Worm (Caenorhabditis elegans) whole organism, L4 larva: ENCODE results near the gene smvt-1.

Source experiments
- F10B5.3 ChIP-seq: sonication (generic microtip); optimal IDR thresholded peaks from 2 replicates; lab custom pipeline; 2016; ENCODE audit warnings: mild to moderate bottlenecking, missing genetic modification characterization, missing compliant biosample characterization
- F26F4.8 ChIP-seq: fragments of 200-800 bp; sonication (Bioruptor generic); conservative IDR thresholded peaks from 2 replicates; pipeline ENCODE4 v1.3.6; 2022; ENCODE audit warnings: missing genetic modification characterization, missing compliant biosample characterization
- F37D6.2 ChIP-seq: sonication (generic microtip); optimal IDR thresholded peaks from 2 replicates; lab custom pipeline; 2016; ENCODE audit warnings: mild to moderate bottlenecking, missing genetic modification characterization, missing compliant biosample characterization
- F44E2.7 ChIP-seq: fragments of 200-800 bp; sonication (Bioruptor generic); IDR thresholded peaks from 2 replicates; pipeline ENCODE4 v2.1.2; 2022; ENCODE audit warnings: missing genetic modification characterization, missing compliant biosample characterization
- Y105C5A.15 ChIP-seq: fragments of 200-800 bp; sonication (Bioruptor generic); IDR thresholded peaks from 2 replicates; pipeline ENCODE4 v1.3.6; 2022; ENCODE audit warnings: missing genetic modification characterization, missing compliant biosample characterization
- Y48G9A.11 ChIP-seq: fragments of 200-800 bp; sonication (Bioruptor generic); IDR thresholded peaks from 2 replicates; pipeline ENCODE4 v1.3.6; 2022; ENCODE audit warnings: missing genetic modification reagents, missing genetic modification characterization, missing compliant biosample characterization
- Y5F2A.4 ChIP-seq: fragments of 200-800 bp; sonication (Bioruptor generic); optimal IDR thresholded peaks from 2 replicates; lab custom pipeline; 2018; ENCODE audit warnings: mild to moderate bottlenecking, missing genetic modification characterization, missing compliant biosample characterization
- ZK337.2 ChIP-seq: fragments of 200-800 bp; sonication (Bioruptor generic); IDR thresholded peaks from 2 replicates; pipeline ENCODE4 v1.3.6; 2022; ENCODE audit warnings: missing genetic modification reagents, missing genetic modification characterization, missing compliant biosample characterization
- ceh-28 ChIP-seq: fragments of 150-350 bp; optimal IDR thresholded peaks from 2 replicates; lab custom pipeline; 2014; ENCODE audit warnings: missing biosample characterization, missing genetic modification reagents, missing genetic modification characterization
- ceh-32 ChIP-seq: sonication (generic microtip); optimal IDR thresholded peaks from 2 replicates; lab custom pipeline; 2016; ENCODE audit warnings: mild to moderate bottlenecking, missing genetic modification characterization, missing compliant biosample characterization; ENCODE audit not compliant: poor library complexity
- ceh-44 ChIP-seq: fragments of 200-800 bp; sonication (Bioruptor generic); IDR thresholded peaks from 2 replicates; pipeline ENCODE4 v1.3.6; 2022; ENCODE audit warnings: missing genetic modification reagents, missing genetic modification characterization, missing compliant biosample characterization
- ceh-62 ChIP-seq: sonication (generic microtip); optimal IDR thresholded peaks from 2 replicates; lab custom pipeline; 2017; ENCODE audit warnings: missing biosample characterization, missing genetic modification characterization
- daf-12 ChIP-seq: fragments of 150-350 bp; optimal IDR thresholded peaks from 2 replicates; lab custom pipeline; 2014; ENCODE audit warnings: missing biosample characterization, missing genetic modification reagents, missing genetic modification characterization
- daf-8 ChIP-seq: fragments of 200-800 bp; sonication (Bioruptor generic); IDR thresholded peaks from 2 replicates; pipeline ENCODE4 v1.3.6; 2022; ENCODE audit warnings: missing genetic modification characterization, missing compliant biosample characterization
- dmd-9 ChIP-seq: fragments of 200-800 bp; sonication (Bioruptor generic); IDR thresholded peaks from 2 replicates; pipeline ENCODE4 v1.3.6; 2022; ENCODE audit warnings: missing genetic modification reagents, missing genetic modification characterization, missing compliant biosample characterization
- dpl-1 ChIP-seq: fragments of 150-350 bp; optimal IDR thresholded peaks from 2 replicates; lab custom pipeline; 2014; ENCODE audit warnings: missing biosample characterization, missing genetic modification reagents, missing genetic modification characterization
- duxl-1 ChIP-seq: sonication (generic microtip); optimal IDR thresholded peaks from 2 replicates; lab custom pipeline; 2016; ENCODE audit warnings: mild to moderate bottlenecking, missing genetic modification characterization, moderate library complexity, missing compliant biosample characterization; ENCODE audit not compliant: poor library complexity
- dve-1 ChIP-seq: sonication (generic microtip); optimal IDR thresholded peaks from 2 replicates; lab custom pipeline; 2017; ENCODE audit warnings: antibody characterized with exemption, mild to moderate bottlenecking, missing genetic modification characterization, missing compliant biosample characterization; ENCODE audit not compliant: insufficient read depth
- fos-1 ChIP-seq: fragments of 150-350 bp; optimal IDR thresholded peaks from 2 replicates; lab custom pipeline; 2014; ENCODE audit warnings: missing biosample characterization, missing genetic modification characterization
- hlh-30 ChIP-seq: sonication (generic microtip); optimal IDR thresholded peaks from 2 replicates; lab custom pipeline; 2017; ENCODE audit warnings: antibody characterized with exemption, mild to moderate bottlenecking, missing genetic modification characterization, missing compliant biosample characterization; ENCODE audit not compliant: insufficient read depth
- jun-1 ChIP-seq: fragments of 150-350 bp; optimal IDR thresholded peaks from 2 replicates; lab custom pipeline; 2014; ENCODE audit warnings: missing biosample characterization, missing genetic modification reagents, missing genetic modification characterization
- lin-13 ChIP-seq: fragments of 150-350 bp; optimal IDR thresholded peaks from 2 replicates; lab custom pipeline; 2014; ENCODE audit warnings: missing biosample characterization, missing genetic modification reagents, missing genetic modification characterization
- lin-39 ChIP-seq: fragments of 150-350 bp; optimal IDR thresholded peaks from 2 replicates; lab custom pipeline; 2014; ENCODE audit warnings: missing biosample characterization, missing genetic modification reagents, missing genetic modification characterization
- lsy-2 ChIP-seq, 2 experiments: fragments of 150-350 bp in 1 of 2; sonication (generic microtip) in 1 of 2; optimal IDR thresholded peaks; 2 replicates each; lab custom pipeline; 2014 to 2017; ENCODE audit warnings: missing biosample characterization in 2 of 2, missing genetic modification characterization in 2 of 2
- mdl-1 ChIP-seq, 2 experiments: fragments of 150-350 bp in 1 of 2; sonication (generic microtip) in 1 of 2; optimal IDR thresholded peaks; 2 replicates each; lab custom pipeline; 2014 to 2017; ENCODE audit warnings: missing biosample characterization in 2 of 2, missing genetic modification characterization in 2 of 2
- mes-2 ChIP-seq: sonication (generic microtip); optimal IDR thresholded peaks from 2 replicates; lab custom pipeline; 2016; ENCODE audit warnings: missing genotype, mild to moderate bottlenecking, missing genetic modification characterization, missing compliant biosample characterization; ENCODE audit not compliant: poor library complexity, severe bottlenecking
- nhr-10 ChIP-seq: fragments of 150-350 bp; optimal IDR thresholded peaks from 2 replicates; lab custom pipeline; 2014; ENCODE audit warnings: missing biosample characterization, missing genetic modification characterization
- nhr-102 ChIP-seq: sonication (generic microtip); optimal IDR thresholded peaks from 2 replicates; lab custom pipeline; 2016; ENCODE audit warnings: mild to moderate bottlenecking, missing genetic modification characterization, moderate library complexity, missing compliant biosample characterization
- nhr-11 ChIP-seq: fragments of 150-350 bp; optimal IDR thresholded peaks from 2 replicates; lab custom pipeline; 2014; ENCODE audit warnings: missing biosample characterization, missing genetic modification characterization
- nhr-111 ChIP-seq: fragments of 200-800 bp; sonication (Bioruptor generic); optimal IDR thresholded peaks from 2 replicates; lab custom pipeline; 2018; ENCODE audit warnings: mild to moderate bottlenecking, missing genetic modification characterization, missing compliant biosample characterization
- nhr-25 ChIP-seq: sonication (generic microtip); optimal IDR thresholded peaks from 2 replicates; lab custom pipeline; 2017; ENCODE audit warnings: missing genetic modification characterization, mild to moderate bottlenecking, missing compliant biosample characterization, antibody characterized with exemption, moderate library complexity, borderline replicate concordance; ENCODE audit not compliant: insufficient read depth
- nhr-42 ChIP-seq: fragments of 200-800 bp; sonication (Bioruptor generic); IDR thresholded peaks from 2 replicates; pipeline ENCODE4 v1.3.6; 2022; ENCODE audit warnings: missing genetic modification characterization, missing compliant biosample characterization
- nhr-48 ChIP-seq: sonication (generic microtip); optimal IDR thresholded peaks from 2 replicates; lab custom pipeline; 2016; ENCODE audit warnings: mild to moderate bottlenecking, missing genetic modification characterization, missing compliant biosample characterization
- nhr-76 ChIP-seq: fragments of 150-350 bp; optimal IDR thresholded peaks from 2 replicates; lab custom pipeline; 2014; ENCODE audit warnings: missing biosample characterization, missing genetic modification characterization
- pha-4 ChIP-seq, 2 experiments: fragments of 150-350 bp in 1 of 2; fragments of 200-800 bp in 1 of 2; sonication (Bioruptor generic) in 1 of 2; IDR thresholded peaks in 1 of 2; optimal IDR thresholded peaks in 1 of 2; 2 replicates each; pipeline versions ENCODE4 v1.3.6 to Lab custom; 2014 to 2022; ENCODE audit warnings: missing genetic modification characterization in 2 of 2, missing genetic modification reagents in 2 of 2, missing biosample characterization in 1 of 2, missing compliant biosample characterization in 1 of 2
- php-3 ChIP-seq: fragments of 200-800 bp; sonication (Bioruptor generic); IDR thresholded peaks from 2 replicates; pipeline ENCODE4 v1.3.6; 2022; ENCODE audit warnings: missing genetic modification reagents, missing genetic modification characterization, missing compliant biosample characterization
- rbr-2 ChIP-seq: sonication (generic microtip); optimal IDR thresholded peaks from 2 replicates; lab custom pipeline; 2016; ENCODE audit warnings: missing genotype, missing genetic modification characterization, missing compliant biosample characterization
- spr-1 ChIP-seq: sonication (generic microtip); optimal IDR thresholded peaks from 2 replicates; lab custom pipeline; 2016; ENCODE audit warnings: mild to moderate bottlenecking, missing genetic modification characterization, missing compliant biosample characterization
- spr-3 ChIP-seq: fragments of 200-800 bp; sonication (Bioruptor generic); optimal IDR thresholded peaks from 2 replicates; lab custom pipeline; 2018; ENCODE audit warnings: mild to moderate bottlenecking, missing genetic modification characterization, missing compliant biosample characterization
- tag-97 ChIP-seq: fragments of 200-800 bp; sonication (Bioruptor generic); IDR thresholded peaks from 2 replicates; pipeline ENCODE4 v1.3.6; 2022; ENCODE audit warnings: missing genetic modification characterization, missing compliant biosample characterization
- unc-62 ChIP-seq, 3 experiments: fragments of 150-350 bp in 1 of 3; sonication (generic microtip); optimal IDR thresholded peaks in 2 of 3; peaks in 1 of 3; 1 replicate in 1 of 3; 2 replicates in 2 of 3; lab custom pipeline; 2014 to 2017; ENCODE audit warnings: missing biosample characterization in 3 of 3, missing genetic modification characterization in 3 of 3, missing genetic modification reagents in 3 of 3, missing genotype in 1 of 3
- vab-7 ChIP-seq: fragments of 200-800 bp; sonication (Bioruptor generic); IDR thresholded peaks from 2 replicates; pipeline ENCODE4 v1.3.6; 2022; ENCODE audit warnings: missing genetic modification reagents, missing genetic modification characterization, missing compliant biosample characterization
- zfp-3 ChIP-seq: fragments of 200-800 bp; sonication (Bioruptor generic); conservative IDR thresholded peaks from 2 replicates; pipeline ENCODE4 v1.3.6; 2022; ENCODE audit warnings: missing genetic modification reagents, missing genetic modification characterization, missing compliant biosample characterization
- zip-2 ChIP-seq: fragments of 150-350 bp; optimal IDR thresholded peaks from 2 replicates; lab custom pipeline; 2014; ENCODE audit warnings: missing biosample characterization, missing genetic modification characterization
- ztf-11 ChIP-seq: fragments of 150-350 bp; optimal IDR thresholded peaks from 2 replicates; lab custom pipeline; 2014; ENCODE audit warnings: missing biosample characterization, missing genetic modification characterization

Gene smvt-1

DNA sequence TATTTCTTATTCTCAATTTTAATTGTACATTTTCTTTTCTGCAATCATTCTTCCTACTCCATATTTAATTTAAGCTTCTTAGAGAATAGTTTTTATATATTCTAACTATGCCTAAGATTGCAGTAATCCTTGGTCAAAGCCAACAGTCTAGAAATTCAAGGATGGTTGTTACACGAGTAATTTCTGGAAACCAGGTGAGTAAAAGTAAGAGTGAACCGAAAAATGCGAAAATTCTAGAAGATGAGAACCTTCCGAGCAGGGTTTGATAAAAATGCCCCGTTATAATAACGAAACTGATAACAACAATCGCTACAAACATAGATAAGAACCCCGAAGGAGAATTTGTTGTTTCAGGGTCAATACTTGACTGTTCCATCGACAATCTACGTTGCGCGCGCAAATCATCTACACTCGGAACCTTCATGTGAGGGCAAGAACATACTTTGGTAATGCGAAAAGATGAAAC, 16.6 kb upstream of the smvt-1 start, which contains the start of gene F52H2.15 (continued):
- TF ChIP-seq lin-39 (tag; lab: Kevin White, UChicago) (no peak), nhr-42 (no peak), jun-1 (tag; lab: Kevin White, UChicago) (no peak), Y48G9A.11 (no peak), Y105C5A.15 (GFP tag; lab: Robert Waterston, UW) (no peak), nhr-48 (tag; lab: Kevin White, UChicago) (no peak), tag-97 (GFP tag; lab: Robert Waterston, UW) (no peak), nhr-76 (tag; lab: Kevin White, UChicago) (no peak), daf-8 (GFP tag; lab: Robert Waterston, UW) (no peak), mdl-1 (tag; optimal IDR thresholded peaks at IDR 0.05; lab: Kevin White, UChicago) (no peak), nhr-25 (tag; lab: Kevin White, UChicago) (no peak)

DNA sequence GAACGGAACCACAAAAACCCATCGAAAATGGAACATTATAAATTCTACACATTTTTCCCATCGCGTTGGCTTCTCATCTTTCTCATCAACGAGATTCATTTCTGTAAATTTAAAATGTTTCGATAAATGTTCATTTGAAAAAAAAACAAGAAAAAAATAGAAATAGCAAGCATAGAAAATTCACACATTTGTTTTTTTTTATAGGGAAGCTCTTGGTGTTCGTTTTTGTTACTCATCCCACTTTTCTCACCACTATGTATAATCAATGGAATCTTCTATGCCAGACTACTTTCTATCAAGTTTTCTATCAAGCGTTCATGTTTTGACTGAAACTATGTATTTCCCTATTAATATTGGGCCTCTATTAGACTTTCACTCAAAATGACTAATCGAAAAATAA, 15.3 kb upstream of the smvt-1 start, which contains the start of gene dhcr-24:
TSS of gene dhcr-24 (minus strand) at position 101 of the 400 bp plus-strand sequence.
- TF ChIP-seq lin-13 (GFP tag; lab: Kevin White, UChicago) (no peak), Y105C5A.15 (GFP tag; lab: Robert Waterston, UW) (no peak), dve-1 (tag; lab: Kevin White, UChicago) (no peak), nhr-10 (tag; lab: Kevin White, UChicago) (no peak), dpl-1 (GFP tag; lab: Kevin White, UChicago) (no peak)

DNA sequence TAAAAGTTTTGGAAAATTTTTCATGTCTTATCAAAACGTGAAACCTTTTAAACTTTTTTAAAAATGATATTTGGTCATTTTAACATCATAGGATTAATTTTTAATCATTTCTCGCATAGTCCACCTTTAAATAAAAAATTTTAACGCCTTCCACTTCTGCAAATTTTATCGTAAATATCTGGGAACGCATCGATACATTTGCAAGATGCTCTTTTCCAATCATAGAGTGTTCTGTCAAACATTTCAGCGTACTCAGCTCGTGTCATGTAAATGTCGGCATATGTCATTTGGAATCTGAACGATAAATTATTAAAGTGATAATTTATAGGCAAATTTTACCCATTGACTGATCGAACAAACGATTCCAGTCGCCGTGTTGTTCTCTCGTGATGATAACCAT, 11.2 kb upstream of the smvt-1 start, which contains the start of gene F52H2.5:
TSS of gene F52H2.5 (minus strand) at position 101 of the 400 bp plus-strand sequence.
- no peak for TF ChIP-seq vab-7
- no peak for TF ChIP-seq nhr-11
- no peak for TF ChIP-seq spr-1 (tag; lab: Kevin White, UChicago)
- TF ChIP-seq daf-12, result no peak
- TF ChIP-seq nhr-42, result no peak
- TF ChIP-seq unc-62 (GFP tag; optimal IDR thresholded peaks at IDR 0.05 in 1 of 2; lab: Kevin White, UChicago), result no peak
- TF ChIP-seq unc-62 (tag; optimal IDR thresholded peaks at IDR 0.05; lab: Kevin White, UChicago), result no peak
- TF ChIP-seq pha-4 (GFP tag; IDR thresholded peaks at IDR 0.05; lab: Robert Waterston, UW), result no peak
- no peak for TF ChIP-seq pha-4 (tag; optimal IDR thresholded peaks at IDR 0.05; lab: Kevin White, UChicago)
- TF ChIP-seq zfp-3, result no peak
- no peak for TF ChIP-seq ceh-44
- TF ChIP-seq ceh-28, result no peak
- TF ChIP-seq ZK337.2 (GFP tag; lab: Robert Waterston, UW), result no peak

DNA sequence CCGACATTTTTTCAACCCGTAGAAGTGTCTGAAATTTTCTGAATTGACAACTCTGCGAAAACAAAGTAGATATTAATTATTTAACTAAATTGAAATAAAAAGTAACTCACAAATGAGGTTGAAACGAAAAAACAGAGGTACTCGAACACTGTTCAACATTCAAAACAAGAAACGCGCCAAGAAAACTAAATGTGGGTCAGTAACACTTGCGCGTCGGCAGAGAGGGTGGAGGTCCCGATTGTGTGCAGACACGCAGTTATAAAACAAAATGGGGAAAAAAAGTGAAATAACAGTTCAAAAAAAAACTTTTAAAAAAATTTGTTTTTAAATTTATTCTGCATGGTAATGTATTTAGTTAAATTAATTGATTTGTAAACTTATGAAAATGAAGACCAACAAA, 10.6 kb upstream of the smvt-1 start:
- TF ChIP-seq nhr-111 (no peak), spr-3 (no peak), lsy-2 (tag; optimal IDR thresholded peaks at IDR 0.05; lab: Kevin White, UChicago) (peak in 1 of 2 experiments; percentile 75), F26F4.8 (GFP tag; lab: Robert Waterston, UW) (no peak), ceh-32 (tag; lab: Kevin White, UChicago) (no peak), F44E2.7 (GFP tag; lab: Robert Waterston, UW) (no peak), ztf-11 (no peak), spr-1 (tag; lab: Kevin White, UChicago) (no peak), mes-2 (tag; lab: Kevin White, UChicago) (peak; percentile 76), php-3 (GFP tag; lab: Robert Waterston, UW) (no peak), F10B5.3 (tag; lab: Kevin White, UChicago) (no peak), F37D6.2 (tag; lab: Kevin White, UChicago) (no peak), dmd-9 (GFP tag; lab: Robert Waterston, UW) (no peak), ceh-62 (tag; lab: Kevin White, UChicago) (no peak), zip-2 (tag; lab: Kevin White, UChicago) (no peak), rbr-2 (peak; percentile 59), Y5F2A.4 (GFP tag; lab: Kevin White, UChicago) (no peak), hlh-30 (tag; lab: Kevin White, UChicago) (peak; percentile 42), fos-1 (tag; lab: Kevin White, UChicago) (no peak), ceh-44 (no peak), duxl-1 (no peak), nhr-102 (tag; lab: Kevin White, UChicago) (peak; percentile 1)
